Worm (Caenorhabditis elegans) whole organism, L4 larva: Measurements from ENCODE around the gene F13H8.3.

ENCODE experiments used
- R02D3.7 ChIP-seq: fragments of 150-350 bp; sonication (generic microtip); optimal IDR thresholded peaks from 3 replicates; lab custom pipeline; 2014; ENCODE audit warnings: missing biosample characterization, missing genetic modification characterization
- ZK337.2 ChIP-seq: fragments of 200-800 bp; sonication (Bioruptor generic); IDR thresholded peaks from 2 replicates; pipeline ENCODE4 v1.3.6; 2022; ENCODE audit warnings: missing genetic modification reagents, missing genetic modification characterization, missing compliant biosample characterization
- ceh-82 ChIP-seq: sonication (generic microtip); optimal IDR thresholded peaks from 2 replicates; lab custom pipeline; 2017; ENCODE audit warnings: missing biosample characterization, missing genetic modification characterization
- daf-19 ChIP-seq: fragments of 200-800 bp; sonication (Bioruptor generic); conservative IDR thresholded peaks from 2 replicates; pipeline ENCODE4 v1.3.6; 2022; ENCODE audit warnings: missing genetic modification characterization, missing compliant biosample characterization
- dpl-1 ChIP-seq: fragments of 150-350 bp; optimal IDR thresholded peaks from 2 replicates; lab custom pipeline; 2014; ENCODE audit warnings: missing biosample characterization, missing genetic modification reagents, missing genetic modification characterization
- egl-43 ChIP-seq: fragments of 200-800 bp; sonication (Bioruptor generic); IDR thresholded peaks from 2 replicates; pipeline ENCODE4 v1.3.6; 2022; ENCODE audit warnings: missing genetic modification reagents, missing genetic modification characterization, missing compliant biosample characterization
- lin-39 ChIP-seq: fragments of 150-350 bp; optimal IDR thresholded peaks from 2 replicates; lab custom pipeline; 2014; ENCODE audit warnings: missing biosample characterization, missing genetic modification reagents, missing genetic modification characterization
- lir-3 ChIP-seq: sonication (generic microtip); optimal IDR thresholded peaks from 2 replicates; lab custom pipeline; 2016; ENCODE audit warnings: mild to moderate bottlenecking, missing genetic modification characterization, missing compliant biosample characterization
- lsy-2 ChIP-seq, 2 experiments: fragments of 150-350 bp in 1 of 2; sonication (generic microtip) in 1 of 2; optimal IDR thresholded peaks; 2 replicates each; lab custom pipeline; 2014 to 2017; ENCODE audit warnings: missing biosample characterization in 2 of 2, missing genetic modification characterization in 2 of 2
- nhr-11 ChIP-seq: fragments of 150-350 bp; optimal IDR thresholded peaks from 2 replicates; lab custom pipeline; 2014; ENCODE audit warnings: missing biosample characterization, missing genetic modification characterization
- nhr-77 ChIP-seq: fragments of 150-350 bp; optimal IDR thresholded peaks from 2 replicates; lab custom pipeline; 2014; ENCODE audit warnings: missing biosample characterization, missing genetic modification characterization
- pha-4 ChIP-seq, 2 experiments: fragments of 150-350 bp in 1 of 2; fragments of 200-800 bp in 1 of 2; sonication (Bioruptor generic) in 1 of 2; IDR thresholded peaks in 1 of 2; optimal IDR thresholded peaks in 1 of 2; 2 replicates each; pipeline versions ENCODE4 v1.3.6 to Lab custom; 2014 to 2022; ENCODE audit warnings: missing genetic modification characterization in 2 of 2, missing genetic modification reagents in 2 of 2, missing biosample characterization in 1 of 2, missing compliant biosample characterization in 1 of 2
- spr-1 ChIP-seq: sonication (generic microtip); optimal IDR thresholded peaks from 2 replicates; lab custom pipeline; 2016; ENCODE audit warnings: mild to moderate bottlenecking, missing genetic modification characterization, missing compliant biosample characterization
- unc-62 ChIP-seq, 3 experiments: fragments of 150-350 bp in 1 of 3; sonication (generic microtip); optimal IDR thresholded peaks in 2 of 3; peaks in 1 of 3; 1 replicate in 1 of 3; 2 replicates in 2 of 3; lab custom pipeline; 2014 to 2017; ENCODE audit warnings: missing biosample characterization in 3 of 3, missing genetic modification characterization in 3 of 3, missing genetic modification reagents in 3 of 3, missing genotype in 1 of 3

DNA sequence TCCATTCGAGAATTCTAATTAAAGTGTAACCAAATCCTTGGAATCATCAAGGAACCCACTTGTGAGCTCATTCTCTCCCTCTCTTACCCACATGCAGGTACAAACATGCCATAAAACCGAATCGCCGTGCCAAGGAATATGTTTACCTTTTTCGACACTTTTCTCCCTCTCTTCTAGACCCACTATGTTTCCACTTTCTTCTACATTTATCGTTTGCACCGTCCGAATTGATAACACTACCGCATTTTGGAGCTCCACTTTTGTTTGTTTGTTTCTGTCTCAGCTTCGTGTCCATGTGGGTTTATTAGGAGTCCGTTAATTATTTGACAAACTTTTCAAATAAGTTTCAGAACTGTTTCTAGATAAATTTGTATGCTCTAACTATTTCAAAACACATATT is 18.1 kb downstream of the F13H8.3 start:
- peak; percentile 9 for TF ChIP-seq nhr-77 (tag; lab: Kevin White, UChicago)
- TF ChIP-seq egl-43 (GFP tag; lab: Robert Waterston, UW): no peak
- TF ChIP-seq unc-62 (GFP tag; optimal IDR thresholded peaks at IDR 0.05 in 1 of 2; lab: Kevin White, UChicago): no peak
- no peak for TF ChIP-seq unc-62 (tag; optimal IDR thresholded peaks at IDR 0.05; lab: Kevin White, UChicago)
- no peak for TF ChIP-seq lsy-2 (tag; optimal IDR thresholded peaks at IDR 0.05; lab: Kevin White, UChicago)
- no peak for TF ChIP-seq spr-1
- TF ChIP-seq lir-3 (tag; lab: Kevin White, UChicago): no peak
- no peak for TF ChIP-seq dpl-1
- TF ChIP-seq ceh-82: no peak
- TF ChIP-seq pha-4 (GFP tag; IDR thresholded peaks at IDR 0.05; lab: Robert Waterston, UW): no peak
- TF ChIP-seq pha-4 (tag; optimal IDR thresholded peaks at IDR 0.05; lab: Kevin White, UChicago): no peak
- TF ChIP-seq R02D3.7 (tag; lab: Kevin White, UChicago): no peak
- no peak for TF ChIP-seq nhr-11 (tag; lab: Kevin White, UChicago)
- TF ChIP-seq daf-19 (GFP tag; lab: Robert Waterston, UW): no peak
- no peak for TF ChIP-seq lin-39
- no peak for TF ChIP-seq ZK337.2 (GFP tag; lab: Robert Waterston, UW)
